Worm (Caenorhabditis elegans): ENCODE results near the gene F08B12.4.

Gene F08B12.4

ce11 chrX:11414837-11415550 is 7.5 kb upstream of the F08B12.4 start, which contains the start of gene pek-1 (continued):
- TF ChIP-seq nhr-25 (tag; optimal IDR thresholded peaks at IDR 0.05; ENCODE audit: borderline replicate concordance, insufficient read depth): peak; percentile 39
- no peak for TF ChIP-seq skn-1 (tag; optimal IDR thresholded peaks at IDR 0.05)

ce11 chrX:11411675-11412074 is 4.1 kb upstream of the F08B12.4 start:
- no peak for TF ChIP-seq mep-1 (tag; optimal IDR thresholded peaks at IDR 0.05)
- TF ChIP-seq unc-62 (GFP tag; optimal IDR thresholded peaks at IDR 0.05 in 1 of 2): peak in 1 of 2 experiments; percentile 24
- TF ChIP-seq unc-62 (tag; optimal IDR thresholded peaks at IDR 0.05): no peak
- TF ChIP-seq aha-1 (tag): peak; percentile 92

- TF ChIP-seq aha-1 (tag) (peak; percentile 95), zip-2 (tag; optimal IDR thresholded peaks at IDR 0.05) (peak; percentile 41), zag-1 (tag; optimal IDR thresholded peaks at IDR 0.05) (no peak), lin-38 (GFP tag; IDR thresholded peaks at IDR 0.05) (0 out of 2 replicates have a peak, but pooled peaks have one; percentile 12), pqm-1 (tag; optimal IDR thresholded peaks at IDR 0.05) (no peak), unc-62 (GFP tag; optimal IDR thresholded peaks at IDR 0.05 in 1 of 2) (no peak), unc-62 (tag; optimal IDR thresholded peaks at IDR 0.05) (no peak), hlh-11 (tag; optimal IDR thresholded peaks at IDR 0.05) (peak; percentile 85), F10B5.3 (tag; optimal IDR thresholded peaks at IDR 0.05) (no peak), vab-7 (GFP tag; IDR thresholded peaks at IDR 0.05) (no peak), dmd-6 (GFP tag; IDR thresholded peaks at IDR 0.05) (peak; percentile 60), pha-4 (GFP tag; IDR thresholded peaks at IDR 0.05) (peak; percentile 28; the same call in 1 of the 2 replicates), pha-4 (tag; optimal IDR thresholded peaks at IDR 0.05) (peak; percentile 50), Y75B8A.6 (GFP tag; IDR thresholded peaks at IDR 0.05) (no peak), daf-16 (GFP tag; optimal IDR thresholded peaks at IDR 0.05) (peak in 1 of 2 experiments; percentile 87), daf-16 (tag; optimal IDR thresholded peaks at IDR 0.05) (peak; percentile 64), tra-1 (GFP tag; IDR thresholded peaks at IDR 0.05) (peak; percentile 37; the same call in 1 of the 2 replicates), hif-1 (tag; optimal IDR thresholded peaks at IDR 0.05) (peak in 1 of 2 experiments; percentile 42), dve-1 (tag; optimal IDR thresholded peaks at IDR 0.05; ENCODE audit: insufficient read depth) (peak; percentile 84), nhr-77 (tag; optimal IDR thresholded peaks at IDR 0.05) (peak; percentile 59), nhr-28 (tag; optimal IDR thresholded peaks at IDR 0.05) (peak; percentile 14), sdz-12 (GFP tag; optimal IDR thresholded peaks at IDR 0.05) (peak; percentile 29), attf-4 (tag; optimal IDR thresholded peaks at IDR 0.05) (no peak), mxl-3 (GFP tag; optimal IDR thresholded peaks at IDR 0.05) (peak; percentile 8), nhr-102 (tag; optimal IDR thresholded peaks at IDR 0.05) (peak; percentile 32), ceh-20 (GFP tag; IDR thresholded peaks at IDR 0.05) (peak; percentile 41; the same call in 1 of the 2 replicates), mdt-29 (GFP tag; IDR thresholded peaks at IDR 0.05) (peak; percentile 47; the same call in 1 of the 2 replicates), nhr-48 (tag; optimal IDR thresholded peaks at IDR 0.05) (peak; percentile 20), lin-1 (GFP tag; IDR thresholded peaks at IDR 0.05) (no peak), Y5F2A.4 (GFP tag; optimal IDR thresholded peaks at IDR 0.05) (no peak), nhr-11 (tag; optimal IDR thresholded peaks at IDR 0.05) (peak; percentile 47), rbr-2 (tag; optimal IDR thresholded peaks at IDR 0.05) (no peak), mdl-1 (tag; optimal IDR thresholded peaks at IDR 0.05) (peak in 1 of 2 experiments; percentile 12), hlh-30 (tag; optimal IDR thresholded peaks at IDR 0.05; ENCODE audit: insufficient read depth) (peak; percentile 75), lsy-2 (tag; optimal IDR thresholded peaks at IDR 0.05) (peak in 1 of 2 experiments; percentile 39)
Observed at ce11 chrX:11409457-11409856, 1.9 kb upstream of the F08B12.4 start.

Data from whole organism, L4 larva.